Worm (Caenorhabditis elegans) whole organism, L3 larva: Measurements from ENCODE around the gene srh-187.

Experiments
- ama-1 ChIP-seq: fragments of 150-350 bp; optimal IDR thresholded peaks from 2 replicates; lab custom pipeline; 2018
- ceh-82 ChIP-seq: fragments of 150-350 bp; optimal IDR thresholded peaks from 2 replicates; lab custom pipeline; 2014; ENCODE audit warnings: missing biosample characterization, missing genetic modification characterization
- elt-1 ChIP-seq: fragments of 150-350 bp; optimal IDR thresholded peaks from 2 replicates; lab custom pipeline; 2014; ENCODE audit warnings: missing biosample characterization, missing genetic modification characterization
- elt-2 ChIP-seq: sonication (generic microtip); optimal IDR thresholded peaks from 2 replicates; lab custom pipeline; 2016; ENCODE audit warnings: missing genetic modification reagents, mild to moderate bottlenecking, missing genetic modification characterization, missing compliant biosample characterization
- elt-3 ChIP-seq, 3 experiments: fragments of 150-350 bp in 1 of 3; sonication (generic microtip) in 2 of 3; optimal IDR thresholded peaks; 2 replicates in 2 of 3; 4 replicates in 1 of 3; lab custom pipeline; 2014 to 2017; ENCODE audit warnings: missing biosample characterization in 3 of 3, missing genetic modification characterization in 3 of 3
- jun-1 ChIP-seq: fragments of 150-350 bp; optimal IDR thresholded peaks from 2 replicates; lab custom pipeline; 2014; ENCODE audit warnings: missing biosample characterization, missing genetic modification reagents, missing genetic modification characterization
- mdl-1 ChIP-seq: fragments of 150-350 bp; optimal IDR thresholded peaks from 2 replicates; lab custom pipeline; 2014; ENCODE audit warnings: missing biosample characterization, missing genetic modification characterization
- nfya-1 ChIP-seq: sonication (generic microtip); optimal IDR thresholded peaks from 2 replicates; lab custom pipeline; 2017; ENCODE audit warnings: missing genetic modification characterization, mild to moderate bottlenecking, missing compliant biosample characterization, antibody characterized with exemption, moderate library complexity; ENCODE audit not compliant: insufficient read depth
- nhr-23 ChIP-seq: fragments of 150-350 bp; optimal IDR thresholded peaks from 2 replicates; lab custom pipeline; 2014; ENCODE audit warnings: missing biosample characterization, missing genetic modification reagents, missing genetic modification characterization
- nhr-76 ChIP-seq: fragments of 150-350 bp; sonication (generic microtip); optimal IDR thresholded peaks from 5 replicates; lab custom pipeline; 2014; ENCODE audit warnings: missing biosample characterization, missing genetic modification characterization
- skn-1 ChIP-seq: fragments of 150-350 bp; optimal IDR thresholded peaks from 2 replicates; lab custom pipeline; 2014; ENCODE audit warnings: missing biosample characterization, missing genetic modification characterization
- snpc-4 ChIP-seq: fragments of 150-350 bp; optimal IDR thresholded peaks from 2 replicates; lab custom pipeline; 2014; ENCODE audit warnings: missing biosample characterization, missing genetic modification characterization
- unc-62 ChIP-seq: fragments of 150-350 bp; sonication (generic microtip); optimal IDR thresholded peaks from 4 replicates; lab custom pipeline; 2014; ENCODE audit warnings: missing biosample characterization, missing genetic modification reagents, missing genetic modification characterization

ce11 chrV:7349541-7349940 lies 9.8 kb upstream of the srh-187 start, which contains the start of gene nhr-149:
- TF ChIP-seq elt-2 (tag; lab: Kevin White, UChicago) (no peak), elt-1 (no peak), nhr-23 (no peak), elt-3 (tag; optimal IDR thresholded peaks at IDR 0.05; lab: Kevin White, UChicago) (no peak), nhr-76 (tag; lab: Kevin White, UChicago) (no peak), skn-1 (tag; lab: Kevin White, UChicago) (no peak), unc-62 (no peak), snpc-4 (tag; lab: Kevin White, UChicago) (no peak), jun-1 (no peak), mdl-1 (tag; lab: Kevin White, UChicago) (no peak), ceh-82 (tag; lab: Kevin White, UChicago) (no peak), ama-1 (lab: Kevin White, UChicago) (no peak), nfya-1 (tag; lab: Kevin White, UChicago) (no peak)
